Worm (Caenorhabditis elegans) whole organism, young adult: ENCODE data around the gene cyp-35B1.

ENCODE experiments used
- K11D2.4 ChIP-seq: fragments of 200-800 bp; sonication (Bioruptor generic); IDR thresholded peaks from 2 replicates; pipeline ENCODE4 v1.3.6; 2022; ENCODE audit warnings: missing genetic modification reagents, missing genetic modification characterization, missing compliant biosample characterization
- ceh-58 ChIP-seq: fragments of 200-800 bp; sonication (Bioruptor generic); IDR thresholded peaks from 2 replicates; pipeline ENCODE4 v1.3.6; 2022; ENCODE audit warnings: missing genetic modification characterization, missing compliant biosample characterization
- madf-10 ChIP-seq: sonication (generic microtip); optimal IDR thresholded peaks from 2 replicates; lab custom pipeline; 2016; ENCODE audit warnings: mild to moderate bottlenecking, missing genetic modification characterization, missing compliant biosample characterization
- mes-4 ChIP-seq: sonication (generic microtip); optimal IDR thresholded peaks from 2 replicates; lab custom pipeline; 2016; ENCODE audit warnings: missing genotype, missing genetic modification characterization, missing compliant biosample characterization
- nhr-80 ChIP-seq: sonication (generic microtip); optimal IDR thresholded peaks from 2 replicates; lab custom pipeline; 2016; ENCODE audit warnings: missing genetic modification characterization, missing compliant biosample characterization
- unc-62 ChIP-seq: fragments of 150-350 bp; optimal IDR thresholded peaks from 2 replicates; lab custom pipeline; 2014; ENCODE audit warnings: missing biosample characterization, missing genetic modification reagents, missing genetic modification characterization

ce11 chrV:3980228-3980933 is 41.5 kb downstream of the cyp-35B1 start:
- TF ChIP-seq mes-4 (tag; lab: Kevin White, UChicago) (no peak), ceh-58 (GFP tag; lab: Robert Waterston, UW) (no peak), K11D2.4 (GFP tag; lab: Robert Waterston, UW) (no peak), unc-62 (no peak), nhr-80 (tag; lab: Kevin White, UChicago) (no peak), madf-10 (tag; lab: Kevin White, UChicago) (no peak)
